Worm (Caenorhabditis elegans): ENCODE measurements around the gene atln-2.

The atln-2 gene

DNA sequence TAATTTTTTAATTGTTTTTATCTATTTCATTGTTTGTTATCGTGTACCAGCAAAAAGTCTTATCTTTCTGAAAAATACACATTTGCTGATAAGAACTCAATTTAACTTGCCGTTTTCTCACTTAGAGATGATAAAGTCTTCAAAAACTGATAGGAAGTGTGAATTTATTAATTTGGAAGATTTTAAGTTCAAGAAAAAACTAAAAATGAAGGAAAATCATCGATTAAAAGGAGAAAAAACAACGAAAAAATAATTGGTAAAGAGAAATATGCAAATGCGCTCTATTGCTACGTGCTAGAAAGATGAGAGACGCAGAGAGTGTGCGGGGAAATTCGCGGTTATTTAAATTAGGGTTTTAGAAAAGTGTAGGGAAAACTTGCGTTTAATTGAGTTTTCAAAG is 22.0 kb upstream of the atln-2 start:
- TF ChIP-seq nhr-76 (tag; optimal IDR thresholded peaks at IDR 0.05) (no peak), elt-1 (tag; optimal IDR thresholded peaks at IDR 0.05; ENCODE audit: borderline replicate concordance, insufficient read depth) (no peak), nhr-28 (tag; optimal IDR thresholded peaks at IDR 0.05) (no peak), zip-8 (tag; optimal IDR thresholded peaks at IDR 0.05) (no peak), nhr-2 (tag; optimal IDR thresholded peaks at IDR 0.05) (peak; percentile 59), elt-3 (tag; optimal IDR thresholded peaks at IDR 0.05) (no peak), snpc-4 (tag; optimal IDR thresholded peaks at IDR 0.05) (no peak), pha-4 (tag; optimal IDR thresholded peaks at IDR 0.05) (peak; percentile 56), blmp-1 (tag; optimal IDR thresholded peaks at IDR 0.05) (peak; percentile 13), lsy-2 (tag; optimal IDR thresholded peaks at IDR 0.05) (peak; percentile 81), sptf-1 (tag; optimal IDR thresholded peaks at IDR 0.05) (no peak), ham-2 (GFP tag; optimal IDR thresholded peaks at IDR 0.05) (no peak), ceh-83 (GFP tag; optimal IDR thresholded peaks at IDR 0.05) (no peak), unc-120 (tag; optimal IDR thresholded peaks at IDR 0.05; ENCODE audit: poor library complexity, severe bottlenecking) (no peak), flh-1 (GFP tag; optimal IDR thresholded peaks at IDR 0.05) (no peak), drap-1 (GFP tag; optimal IDR thresholded peaks at IDR 0.05) (no peak), tbx-8 (GFP tag; optimal IDR thresholded peaks at IDR 0.05) (no peak), unc-39 (tag; optimal IDR thresholded peaks at IDR 0.05) (no peak), ceh-39 (tag; optimal IDR thresholded peaks at IDR 0.05) (peak; percentile 71), ceh-43 (GFP tag; optimal IDR thresholded peaks at IDR 0.05) (peak; percentile 25), sem-2 (GFP tag; optimal IDR thresholded peaks at IDR 0.05) (no peak), ztf-11 (tag; optimal IDR thresholded peaks at IDR 0.05) (no peak), ces-1 (GFP tag; optimal IDR thresholded peaks at IDR 0.05) (peak; percentile 78), nhr-12 (tag; optimal IDR thresholded peaks at IDR 0.05) (no peak), unc-62 (GFP tag; optimal IDR thresholded peaks at IDR 0.05) (peak; percentile 21), mls-2 (tag; optimal IDR thresholded peaks at IDR 0.05) (no peak), nhr-237 (tag; optimal IDR thresholded peaks at IDR 0.05) (peak; percentile 92), lin-13 (tag; optimal IDR thresholded peaks at IDR 0.05) (peak; percentile 39), lin-32 (GFP tag; optimal IDR thresholded peaks at IDR 0.05) (no peak), bed-3 (GFP tag; optimal IDR thresholded peaks at IDR 0.05) (no peak), M03D4.4 (tag; optimal IDR thresholded peaks at IDR 0.05) (no peak), mep-1 (tag; optimal IDR thresholded peaks at IDR 0.05) (peak; percentile 79), cnd-1 (tag; optimal IDR thresholded peaks at IDR 0.05) (no peak), mab-5 (tag; optimal IDR thresholded peaks at IDR 0.05) (no peak), hlh-1 (tag; optimal IDR thresholded peaks at IDR 0.05) (peak; percentile 51)

DNA sequence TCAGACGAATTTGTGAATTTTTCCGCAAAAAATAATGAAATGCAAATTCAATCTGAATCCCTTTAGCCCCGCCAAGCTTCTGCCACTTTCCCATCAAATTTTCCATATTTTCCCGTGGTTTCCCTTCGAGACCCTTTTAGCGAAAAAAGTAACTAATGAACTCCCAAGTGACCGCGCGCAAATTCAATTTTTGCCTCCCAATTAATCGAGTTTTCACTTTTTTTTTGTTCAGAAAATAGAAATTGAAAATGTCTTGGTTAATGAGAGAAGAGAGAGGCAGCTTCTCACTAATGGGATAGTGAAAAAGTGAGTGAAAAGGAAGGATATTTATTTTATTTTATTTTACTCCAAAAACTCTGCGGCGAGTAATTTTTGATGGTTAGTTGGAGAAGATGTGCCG is 21.4 kb upstream of the atln-2 start:
- TF ChIP-seq mab-5 (tag; optimal IDR thresholded peaks at IDR 0.05) (no peak), ham-2 (GFP tag; optimal IDR thresholded peaks at IDR 0.05) (no peak), ces-1 (GFP tag; optimal IDR thresholded peaks at IDR 0.05) (peak; percentile 94)

DNA sequence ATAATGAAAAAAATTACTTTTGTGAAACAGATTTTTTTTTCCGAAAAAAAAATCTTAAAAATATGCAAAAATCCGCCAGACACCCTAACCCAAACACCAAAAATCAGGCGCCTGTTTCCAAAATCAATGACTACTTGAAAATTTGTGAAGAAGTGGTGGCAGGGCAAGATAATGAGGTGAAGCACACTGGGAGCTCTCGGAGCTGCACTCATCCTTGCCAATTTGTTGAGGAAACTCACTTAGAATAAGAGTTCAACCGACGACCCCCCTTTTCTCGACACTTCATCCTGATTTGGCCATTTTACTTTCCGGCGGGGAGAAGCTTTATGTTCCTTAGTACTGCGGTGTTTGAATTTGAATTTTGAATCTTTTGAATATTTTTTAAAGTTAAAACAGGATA is 3.2 kb upstream of the atln-2 start:
- no peak for TF ChIP-seq mab-5 (tag; optimal IDR thresholded peaks at IDR 0.05)
- TF ChIP-seq unc-62 (GFP tag; optimal IDR thresholded peaks at IDR 0.05): no peak
- TF ChIP-seq ces-1 (GFP tag; optimal IDR thresholded peaks at IDR 0.05): peak; percentile 74
- no peak for TF ChIP-seq ceh-39 (tag; optimal IDR thresholded peaks at IDR 0.05)

DNA sequence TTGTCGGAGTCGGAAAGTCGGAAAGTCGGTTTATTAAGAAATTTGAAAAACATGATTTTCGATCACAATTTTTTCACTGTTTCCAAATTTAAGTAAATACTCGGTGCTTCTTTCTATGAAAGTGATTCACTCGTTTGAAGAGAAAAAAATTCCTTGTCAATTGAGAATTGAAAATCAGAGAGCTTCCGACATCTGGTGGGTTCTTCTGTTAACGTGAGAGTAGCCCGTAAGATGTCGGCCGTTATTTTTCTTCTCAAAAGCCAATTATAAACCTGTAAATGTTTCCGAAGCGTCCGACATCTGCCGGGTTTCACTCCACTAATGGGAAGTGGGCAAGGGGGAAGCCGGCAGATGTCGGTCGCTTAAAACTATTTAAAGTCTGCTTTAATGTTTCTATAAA is 3.6 kb downstream of the atln-2 start:
- TF ChIP-seq hlh-1 (tag; optimal IDR thresholded peaks at IDR 0.05): no peak
- TF ChIP-seq lsy-2 (tag; optimal IDR thresholded peaks at IDR 0.05): no peak
- no peak for TF ChIP-seq unc-62 (GFP tag; optimal IDR thresholded peaks at IDR 0.05)

DNA sequence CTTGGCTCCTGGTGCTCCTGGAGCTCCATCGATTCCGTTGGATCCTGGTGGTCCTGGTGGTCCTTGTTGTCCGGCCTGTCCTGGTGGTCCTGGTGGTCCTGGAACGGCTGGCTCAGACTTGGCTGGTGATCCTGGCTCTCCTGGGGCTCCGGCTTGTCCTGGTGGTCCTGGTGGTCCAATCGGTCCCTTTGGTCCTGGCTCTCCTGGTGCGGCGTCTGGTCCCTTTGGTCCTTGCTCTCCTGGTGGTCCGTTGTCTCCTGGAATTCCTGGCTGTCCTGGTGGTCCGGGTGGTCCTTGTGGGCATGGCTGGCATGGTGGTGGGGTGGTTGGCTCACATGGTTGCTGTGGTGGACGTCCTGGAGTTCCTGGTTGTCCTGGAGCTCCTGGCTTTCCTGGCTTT is 4.4 kb downstream of the atln-2 start:
- no peak for TF ChIP-seq pha-4 (tag; optimal IDR thresholded peaks at IDR 0.05)
- TF ChIP-seq nhr-237 (tag; optimal IDR thresholded peaks at IDR 0.05): no peak
- TF ChIP-seq ham-2 (GFP tag; optimal IDR thresholded peaks at IDR 0.05): no peak
- TF ChIP-seq sem-2 (GFP tag; optimal IDR thresholded peaks at IDR 0.05): no peak
- no peak for TF ChIP-seq bed-3 (GFP tag; optimal IDR thresholded peaks at IDR 0.05)
- TF ChIP-seq ceh-43 (GFP tag; optimal IDR thresholded peaks at IDR 0.05): no peak
- no peak for TF ChIP-seq lin-32 (GFP tag; optimal IDR thresholded peaks at IDR 0.05)
- TF ChIP-seq ztf-11 (tag; optimal IDR thresholded peaks at IDR 0.05): no peak
- TF ChIP-seq lin-13 (tag; optimal IDR thresholded peaks at IDR 0.05): no peak
- TF ChIP-seq unc-62 (GFP tag; optimal IDR thresholded peaks at IDR 0.05): no peak

Measured in whole organism, mixed stage, embryonic.